Fruit fly (Drosophila melanogaster): ENCODE data around the gene CG9356.

The CG9356 gene

DNA sequence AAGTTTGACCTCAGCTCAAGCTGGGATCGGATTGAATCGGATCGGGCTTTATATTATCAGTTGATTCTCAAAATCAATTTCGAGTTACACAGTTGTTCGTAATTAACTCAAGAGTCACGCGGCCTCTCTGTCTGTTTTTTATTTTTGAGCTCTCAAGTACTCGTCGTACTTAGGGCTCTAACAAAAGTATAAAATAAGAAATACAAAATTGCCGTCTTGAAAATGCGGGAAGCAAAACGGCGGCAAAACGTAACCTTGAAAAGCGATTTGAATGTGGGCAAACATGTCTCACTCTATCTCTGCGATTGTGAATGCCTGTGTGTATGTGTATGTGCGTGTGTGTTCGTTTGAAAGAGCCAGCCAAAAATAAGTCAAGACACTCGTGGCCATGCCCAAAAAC, 33.5 kb upstream of the CG9356 start (continued):
- peak; percentile 83 for TF ChIP-seq ftz-f1 (GFP tag; optimal IDR thresholded peaks at IDR 0.05)
- no peak for TF ChIP-seq lab (GFP tag; optimal IDR thresholded peaks at IDR 0.05)
- TF ChIP-seq CG12071 (GFP tag; optimal IDR thresholded peaks at IDR 0.05) = no peak
- no peak for TF ChIP-seq sqz (GFP tag; optimal IDR thresholded peaks at IDR 0.05)
- TF ChIP-seq Eip74EF (GFP tag; optimal IDR thresholded peaks at IDR 0.05) = no peak
- TF ChIP-seq lmd (GFP tag; IDR thresholded peaks at IDR 0.05) = no peak
- no peak for TF ChIP-seq her (GFP tag; optimal IDR thresholded peaks at IDR 0.05)
- no peak for TF ChIP-seq ATbp (GFP tag; optimal IDR thresholded peaks at IDR 0.05)
- no peak for TF ChIP-seq CG5245 (GFP tag; optimal IDR thresholded peaks at IDR 0.05)
- no peak for TF ChIP-seq seq (GFP tag; IDR thresholded peaks at IDR 0.05)
- no peak for TF ChIP-seq CG18476 (GFP tag; optimal IDR thresholded peaks at IDR 0.05)
- no peak for TF ChIP-seq h (optimal IDR thresholded peaks at IDR 0.05)
- TF ChIP-seq CG14050 (GFP tag; IDR thresholded peaks at IDR 0.05) = no peak
- TF ChIP-seq sd (tag; optimal IDR thresholded peaks at IDR 0.05) = peak; percentile 48
- TF ChIP-seq CG30020 (tag; optimal IDR thresholded peaks at IDR 0.05) = no peak
- peak; percentile 51; the same call in 1 of the 3 replicates for TF ChIP-seq z (GFP tag; IDR thresholded peaks at IDR 0.05)
- TF ChIP-seq Med (GFP tag) = peak; percentile 45
- no peak for TF ChIP-seq Hsf (GFP tag; optimal IDR thresholded peaks at IDR 0.05)
- TF ChIP-seq crp (GFP tag; optimal IDR thresholded peaks at IDR 0.05) = no peak
- no peak for TF ChIP-seq CG6654 (GFP tag; optimal IDR thresholded peaks at IDR 0.05)
- no peak for TF ChIP-seq Hand (GFP tag; optimal IDR thresholded peaks at IDR 0.05)
- no peak for TF ChIP-seq CG7963 (GFP tag; IDR thresholded peaks at IDR 0.05; ENCODE audit: partially characterized antibody)
- no peak for TF ChIP-seq CG7556 (GFP tag; optimal IDR thresholded peaks at IDR 0.05)
- TF ChIP-seq CG17328 (GFP tag; IDR thresholded peaks at IDR 0.05) = no peak
- peak; percentile 57 for TF ChIP-seq cg (GFP tag; optimal IDR thresholded peaks at IDR 0.05)
- no peak for TF ChIP-seq lbe (GFP tag; optimal IDR thresholded peaks at IDR 0.05)
- peak in 1 of 2 experiments; percentile 24 for TF ChIP-seq Hr78 (GFP tag; optimal IDR thresholded peaks at IDR 0.05)
- no peak for TF ChIP-seq Poxn (GFP tag; IDR thresholded peaks at IDR 0.05)
- TF ChIP-seq hkb (optimal IDR thresholded peaks at IDR 0.05) = no peak
- TF ChIP-seq hkb (GFP tag; IDR thresholded peaks at IDR 0.05) = 0 out of 2 replicates have a peak, but pooled peaks have one; percentile 19
- peak in 1 of 2 experiments; percentile 25 for TF ChIP-seq Trl (optimal IDR thresholded peaks at IDR 0.05)
- no peak for TF ChIP-seq Trl (GFP tag; optimal IDR thresholded peaks at IDR 0.05)
- TF ChIP-seq CG12219 (GFP tag; optimal IDR thresholded peaks at IDR 0.05) = no peak
- no peak for TF ChIP-seq CG4617 (GFP tag; optimal IDR thresholded peaks at IDR 0.05; ENCODE audit: borderline replicate concordance)
- no peak for TF ChIP-seq az2 (GFP tag; optimal IDR thresholded peaks at IDR 0.05)
- TF ChIP-seq sob (GFP tag; IDR thresholded peaks at IDR 0.05) = 0 out of 2 replicates have a peak, but pooled peaks have one; percentile 19
- no peak for TF ChIP-seq CG8089 (GFP tag; optimal IDR thresholded peaks at IDR 0.05)
- TF ChIP-seq CG31224 (GFP tag; IDR thresholded peaks at IDR 0.05) = no peak
- no peak for TF ChIP-seq bowl (GFP tag; IDR thresholded peaks at IDR 0.05)
- no peak for TF ChIP-seq gem (tag; optimal IDR thresholded peaks at IDR 0.05)
- TF ChIP-seq sug (tag; optimal IDR thresholded peaks at IDR 0.05) = peak; percentile 62
- TF ChIP-seq shn (GFP tag; optimal IDR thresholded peaks at IDR 0.05) = no peak
- TF ChIP-seq CG3838 (GFP tag; optimal IDR thresholded peaks at IDR 0.05) = no peak
- TF ChIP-seq cad (GFP tag; optimal IDR thresholded peaks at IDR 0.05) = no peak
- TF ChIP-seq CG15073 (GFP tag; optimal IDR thresholded peaks at IDR 0.05) = no peak
- TF ChIP-seq CG11696 (GFP tag; IDR thresholded peaks at IDR 0.05) = no peak
- TF ChIP-seq tap (tag; optimal IDR thresholded peaks at IDR 0.05) = no peak
- no peak for TF ChIP-seq Xrp1 (GFP tag; IDR thresholded peaks at IDR 0.05)
- TF ChIP-seq CG8281 (tag; optimal IDR thresholded peaks at IDR 0.05) = no peak
- no peak for TF ChIP-seq CG2678 (tag; optimal IDR thresholded peaks at IDR 0.05)
- TF ChIP-seq CG16863 (GFP tag; optimal IDR thresholded peaks at IDR 0.05) = no peak
- no peak for TF ChIP-seq caup (GFP tag; optimal IDR thresholded peaks at IDR 0.05; ENCODE audit: severe bottlenecking)

Data from whole organism, embryonic.